Worm (Caenorhabditis elegans) whole organism, L3 larva: ENCODE data around the gene pix-1.

Experiments
- fos-1 ChIP-seq: fragments of 150-350 bp; optimal IDR thresholded peaks from 2 replicates; lab custom pipeline; 2014; ENCODE audit warnings: missing biosample characterization, missing genetic modification characterization
- nhr-76 ChIP-seq: fragments of 150-350 bp; sonication (generic microtip); optimal IDR thresholded peaks from 5 replicates; lab custom pipeline; 2014; ENCODE audit warnings: missing biosample characterization, missing genetic modification characterization

DNA sequence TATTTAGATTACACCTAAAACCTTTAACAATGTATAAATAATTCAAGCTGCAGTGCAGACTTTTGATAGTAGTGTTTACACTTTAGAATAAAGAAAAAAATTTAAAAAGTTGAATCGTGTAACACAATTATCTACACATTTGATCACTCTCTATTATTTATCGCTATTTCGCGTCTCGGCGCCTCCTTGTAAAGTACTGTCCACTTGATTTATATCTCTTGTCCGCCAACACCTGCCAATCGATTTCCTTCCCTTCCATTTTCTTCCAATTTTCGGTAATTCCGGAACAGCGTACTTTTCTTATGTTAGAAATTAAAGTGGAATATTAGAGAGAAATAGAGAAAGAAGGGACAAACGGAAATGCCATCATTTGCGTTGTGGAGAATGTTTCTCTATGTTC is 18.5 kb downstream of the pix-1 start:
- no peak for TF ChIP-seq nhr-76 (tag; lab: Kevin White, UChicago)
- TF ChIP-seq fos-1: no peak
